Fruit fly (Drosophila melanogaster) whole organism, prepupa: ENCODE measurements around the gene CG42711.

Source experiments
- CG10631 ChIP-seq: fragments of 200-800 bp; sonication (Bioruptor generic); optimal IDR thresholded peaks from 2 replicates; lab custom pipeline; 2016; ENCODE audit warnings: missing biosample characterization, missing genetic modification characterization
- CG15336 ChIP-seq: fragments of 200-800 bp; sonication (Bioruptor generic); IDR thresholded peaks from 2 replicates; pipeline ENCODE4 v1.3.6; 2022; ENCODE audit warnings: missing biosample characterization, missing genetic modification characterization
- CG1621 ChIP-seq: fragments of 200-800 bp; sonication (Bioruptor generic); optimal IDR thresholded peaks from 3 replicates; lab custom pipeline; 2018; ENCODE audit warnings: missing biosample characterization, mild to moderate bottlenecking, missing genetic modification characterization
- CG16779 ChIP-seq: fragments of 200-800 bp; sonication (Bioruptor generic); optimal IDR thresholded peaks from 3 replicates; lab custom pipeline; 2017; ENCODE audit warnings: missing biosample characterization, mild to moderate bottlenecking, missing genetic modification characterization
- CG31627 ChIP-seq: fragments of 200-800 bp; sonication (Bioruptor generic); optimal IDR thresholded peaks from 3 replicates; lab custom pipeline; 2016; ENCODE audit warnings: missing biosample characterization, missing genetic modification characterization
- CG3919 ChIP-seq: fragments of 200-800 bp; sonication (Bioruptor generic); optimal IDR thresholded peaks from 3 replicates; lab custom pipeline; 2016; ENCODE audit warnings: missing biosample characterization, missing genetic modification characterization
- CG4318 ChIP-seq: fragments of 200-800 bp; sonication (Bioruptor generic); optimal IDR thresholded peaks from 3 replicates; lab custom pipeline; 2017; ENCODE audit warnings: missing biosample characterization, mild to moderate bottlenecking, missing genetic modification characterization
- CG6163 ChIP-seq: fragments of 200-800 bp; sonication (Bioruptor generic); IDR thresholded peaks from 3 replicates; pipeline ENCODE4 v1.3.6; 2022; ENCODE audit warnings: missing biosample characterization, missing genetic modification characterization
- CG6792 ChIP-seq: fragments of 200-800 bp; sonication (Bioruptor generic); optimal IDR thresholded peaks from 3 replicates; lab custom pipeline; 2016; ENCODE audit warnings: missing biosample characterization, missing genetic modification characterization
- CG6808 ChIP-seq: fragments of 200-800 bp; sonication (Bioruptor generic); optimal IDR thresholded peaks from 3 replicates; lab custom pipeline; 2017; ENCODE audit warnings: missing biosample characterization, missing genetic modification characterization, mild to moderate bottlenecking, moderate library complexity, missing genetic modification reagents
- CG6854 ChIP-seq: fragments of 200-800 bp; sonication (Bioruptor generic); optimal IDR thresholded peaks from 2 replicates; lab custom pipeline; 2017; ENCODE audit warnings: missing biosample characterization, mild to moderate bottlenecking, missing genetic modification characterization
- CG7368 ChIP-seq: fragments of 200-800 bp; sonication (Bioruptor generic); optimal IDR thresholded peaks from 3 replicates; lab custom pipeline; 2016; ENCODE audit warnings: missing biosample characterization, missing genetic modification characterization
- CG8319 ChIP-seq: fragments of 200-800 bp; sonication (Bioruptor generic); optimal IDR thresholded peaks from 3 replicates; lab custom pipeline; 2016; ENCODE audit warnings: missing biosample characterization, missing genetic modification characterization
- CG9139 ChIP-seq: fragments of 200-800 bp; sonication (Bioruptor generic); optimal IDR thresholded peaks from 3 replicates; lab custom pipeline; 2017; ENCODE audit warnings: missing biosample characterization, mild to moderate bottlenecking, missing genetic modification characterization
- Eip75B ChIP-seq: fragments of 200-800 bp; sonication (Bioruptor generic); optimal IDR thresholded peaks from 3 replicates; lab custom pipeline; 2016; ENCODE audit warnings: missing biosample characterization, missing genetic modification characterization
- Eip78C ChIP-seq: fragments of 200-800 bp; sonication (Bioruptor generic); peaks from one replicate; lab custom pipeline; 2016; ENCODE audit warnings: missing biosample characterization, missing genetic modification characterization
- Eip93F ChIP-seq: fragments of 200-800 bp; sonication (Bioruptor generic); optimal IDR thresholded peaks from 2 replicates; lab custom pipeline; 2016; ENCODE audit warnings: missing biosample characterization, mild to moderate bottlenecking, missing genetic modification characterization
- Ets21C ChIP-seq: fragments of 200-800 bp; sonication (Bioruptor generic); optimal IDR thresholded peaks from 3 replicates; lab custom pipeline; 2016; ENCODE audit warnings: missing biosample characterization, missing genetic modification characterization
- Ets96B ChIP-seq: fragments of 200-800 bp; optimal IDR thresholded peaks from 2 replicates; lab custom pipeline; 2019; ENCODE audit warnings: missing biosample characterization, mild to moderate bottlenecking, missing genetic modification characterization, moderate library complexity
- Gug ChIP-seq: fragments of 200-800 bp; sonication (Bioruptor generic); IDR thresholded peaks from 2 replicates; pipeline ENCODE4 v1.3.6; 2022; ENCODE audit warnings: missing biosample characterization, missing genetic modification characterization
- Hr38 ChIP-seq: sonication (Bioruptor generic); optimal IDR thresholded peaks from 2 replicates; lab custom pipeline; 2016; ENCODE audit warnings: missing biosample characterization, missing genetic modification characterization
- Lpt ChIP-seq: fragments of 200-800 bp; sonication (Bioruptor generic); optimal IDR thresholded peaks from 3 replicates; lab custom pipeline; 2016; ENCODE audit warnings: missing biosample characterization, missing genetic modification characterization
- Met ChIP-seq: fragments of 200-800 bp; sonication (Bioruptor generic); optimal IDR thresholded peaks from 3 replicates; lab custom pipeline; 2016; ENCODE audit warnings: missing biosample characterization, missing genetic modification characterization
- OdsH ChIP-seq: fragments of 200-800 bp; sonication (Bioruptor generic); optimal IDR thresholded peaks from 3 replicates; lab custom pipeline; 2016; ENCODE audit warnings: missing biosample characterization, missing genetic modification characterization
- Sox102F ChIP-seq: fragments of 200-800 bp; sonication (Bioruptor generic); optimal IDR thresholded peaks from 2 replicates; lab custom pipeline; 2016; ENCODE audit warnings: missing biosample characterization, mild to moderate bottlenecking, missing genetic modification characterization
- Sox14 ChIP-seq: fragments of 200-800 bp; sonication (Bioruptor generic); optimal IDR thresholded peaks from 3 replicates; lab custom pipeline; 2016; ENCODE audit warnings: missing biosample characterization, missing genetic modification characterization
- Sox15 ChIP-seq: fragments of 200-800 bp; sonication (Bioruptor generic); optimal IDR thresholded peaks from 3 replicates; lab custom pipeline; 2016; ENCODE audit warnings: missing biosample characterization, missing genetic modification characterization
- achi ChIP-seq: fragments of 200-800 bp; sonication (Bioruptor generic); optimal IDR thresholded peaks from 3 replicates; lab custom pipeline; 2016; ENCODE audit warnings: missing biosample characterization, missing genetic modification characterization
- cyc ChIP-seq: fragments of 200-800 bp; sonication (Bioruptor generic); optimal IDR thresholded peaks from 3 replicates; lab custom pipeline; 2016; ENCODE audit warnings: missing biosample characterization, missing genetic modification characterization
- dac ChIP-seq: fragments of 200-800 bp; sonication (Bioruptor generic); optimal IDR thresholded peaks from 2 replicates; lab custom pipeline; 2017; ENCODE audit warnings: missing biosample characterization, mild to moderate bottlenecking, missing genetic modification characterization
- eg ChIP-seq: fragments of 200-800 bp; sonication (Bioruptor generic); IDR thresholded peaks from 3 replicates; pipeline ENCODE4 v1.3.6; 2022; ENCODE audit warnings: missing biosample characterization, missing genetic modification characterization
- esn ChIP-seq: fragments of 200-800 bp; sonication (Bioruptor generic); optimal IDR thresholded peaks from 2 replicates; lab custom pipeline; 2016; ENCODE audit warnings: missing biosample characterization, mild to moderate bottlenecking, missing genetic modification characterization, moderate library complexity
- fd59A ChIP-seq: fragments of 200-800 bp; sonication (Bioruptor generic); optimal IDR thresholded peaks from 2 replicates; lab custom pipeline; 2017; ENCODE audit warnings: missing biosample characterization, mild to moderate bottlenecking, missing genetic modification characterization, missing genetic modification reagents
- fd85E ChIP-seq: fragments of 200-800 bp; sonication (Bioruptor generic); optimal IDR thresholded peaks from 3 replicates; lab custom pipeline; 2016; ENCODE audit warnings: missing biosample characterization, missing genetic modification characterization
- fkh ChIP-seq: fragments of 200-800 bp; sonication (Bioruptor generic); optimal IDR thresholded peaks from 3 replicates; lab custom pipeline; 2017; ENCODE audit warnings: missing biosample characterization, mild to moderate bottlenecking, missing genetic modification characterization, moderate library complexity
- lz ChIP-seq: fragments of 200-800 bp; sonication (Bioruptor generic); optimal IDR thresholded peaks from 3 replicates; lab custom pipeline; 2016; ENCODE audit warnings: missing biosample characterization, missing genetic modification characterization
- net ChIP-seq: fragments of 200-800 bp; sonication (Bioruptor generic); optimal IDR thresholded peaks from 3 replicates; lab custom pipeline; 2016; ENCODE audit warnings: missing biosample characterization, missing genetic modification characterization
- spab ChIP-seq: fragments of 200-800 bp; sonication (Bioruptor generic); optimal IDR thresholded peaks from 2 replicates; lab custom pipeline; 2017; ENCODE audit warnings: missing biosample characterization, mild to moderate bottlenecking, missing genetic modification characterization, missing genetic modification reagents
- ss ChIP-seq, 2 experiments: fragments of 200-800 bp; sonication (Bioruptor generic); optimal IDR thresholded peaks; 2 replicates in 1 of 2; 3 replicates in 1 of 2; lab custom pipeline; 2017 to 2018; ENCODE audit warnings: mild to moderate bottlenecking in 2 of 2, missing biosample characterization in 2 of 2, missing genetic modification characterization in 2 of 2, moderate library complexity in 1 of 2
- svp ChIP-seq: fragments of 200-800 bp; sonication (Bioruptor generic); peaks from one replicate; lab custom pipeline; 2016; ENCODE audit warnings: missing biosample characterization, missing genetic modification characterization
- topi ChIP-seq: fragments of 200-800 bp; sonication (Bioruptor generic); optimal IDR thresholded peaks from 3 replicates; lab custom pipeline; 2016; ENCODE audit warnings: missing biosample characterization, missing genetic modification characterization
- vri ChIP-seq: fragments of 200-800 bp; sonication (Bioruptor generic); optimal IDR thresholded peaks from 3 replicates; lab custom pipeline; 2016; ENCODE audit warnings: missing biosample characterization, mild to moderate bottlenecking, missing genetic modification characterization

Gene CG42711

DNA sequence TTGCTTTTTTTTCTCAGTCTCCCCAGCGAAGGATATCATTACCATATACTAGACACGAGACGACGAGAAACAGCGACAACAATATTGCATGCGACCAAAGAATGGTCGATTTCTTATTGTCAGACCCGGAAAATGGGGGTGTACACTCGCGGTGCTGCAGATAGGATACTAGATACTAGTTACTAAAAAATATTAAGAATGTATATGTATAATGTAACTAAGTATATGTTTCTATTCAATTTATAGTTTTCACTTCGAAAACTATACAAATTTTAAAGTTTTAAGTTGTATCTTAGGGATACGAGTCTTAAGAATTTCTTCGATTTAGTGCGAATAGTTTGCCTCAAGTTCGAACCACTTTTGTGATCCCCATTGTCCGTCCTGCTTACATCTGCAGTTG lies 37.7 kb downstream of the CG42711 start (continued):
- TF ChIP-seq Met (GFP tag; lab: Kevin White, UChicago) (no peak), topi (GFP tag; lab: Kevin White, UChicago) (no peak), Eip75B (no peak), Ets21C (GFP tag; lab: Kevin White, UChicago) (no peak), Sox14 (GFP tag; lab: Kevin White, UChicago) (peak; percentile 22), CG1621 (no peak), Sox102F (GFP tag; lab: Kevin White, UChicago) (no peak), dac (no peak), fkh (GFP tag; lab: Kevin White, UChicago) (no peak), CG7368 (peak; percentile 35), eg (GFP tag; lab: Robert Waterston, UW) (peak; percentile 59; the same call in 2 of the 3 replicates), CG4318 (GFP tag; lab: Kevin White, UChicago) (no peak), achi (GFP tag; lab: Kevin White, UChicago) (no peak), CG9139 (no peak), CG3919 (GFP tag; lab: Kevin White, UChicago) (no peak), spab (GFP tag; lab: Kevin White, UChicago) (no peak), lz (GFP tag; lab: Kevin White, UChicago) (peak; percentile 33), OdsH (no peak), Hr38 (GFP tag; lab: Kevin White, UChicago) (no peak), Gug (no peak), vri (GFP tag; lab: Kevin White, UChicago) (no peak), CG6163 (peak; percentile 43; the same call in 1 of the 3 replicates), CG6808 (no peak), fd85E (no peak), CG31627 (no peak), ss (GFP tag; optimal IDR thresholded peaks at IDR 0.05; lab: Kevin White, UChicago) (peak in 1 of 2 experiments; percentile 71), Ets96B (peak; percentile 70), CG16779 (peak; percentile 38), CG6792 (GFP tag; lab: Kevin White, UChicago) (peak; percentile 53), net (GFP tag; lab: Kevin White, UChicago) (no peak), Eip78C (GFP tag; lab: Kevin White, UChicago) (peak; percentile 86), esn (GFP tag; lab: Kevin White, UChicago) (peak; percentile 43), CG8319 (no peak), CG15336 (GFP tag; lab: Robert Waterston, UW) (peak; percentile 56), cyc (GFP tag; lab: Kevin White, UChicago) (no peak), fd59A (GFP tag; lab: Kevin White, UChicago) (peak; percentile 43), Lpt (peak; percentile 20), Eip93F (GFP tag; lab: Kevin White, UChicago) (no peak), CG6854 (GFP tag; lab: Kevin White, UChicago) (no peak)

DNA sequence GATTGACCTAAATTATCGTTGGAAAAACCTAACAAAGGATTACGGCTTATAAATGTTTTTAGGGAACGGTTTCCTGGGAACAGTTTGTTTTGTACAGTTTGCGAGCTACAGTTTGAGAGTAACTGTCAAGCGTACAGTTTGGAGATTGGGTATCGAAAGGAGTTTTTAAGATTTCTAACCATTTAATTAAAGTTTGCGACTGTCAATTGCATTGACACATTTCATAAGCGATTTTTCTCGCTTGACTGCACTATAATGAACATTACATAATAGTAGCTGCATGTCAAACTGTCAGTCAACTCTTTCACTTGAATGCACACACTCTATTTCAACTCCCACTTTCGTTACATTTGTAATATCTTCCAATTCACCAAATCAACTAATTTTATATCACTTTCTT lies 38.3 kb downstream of the CG42711 start:
- TF ChIP-seq svp (GFP tag; lab: Kevin White, UChicago) (no peak), achi (GFP tag; lab: Kevin White, UChicago) (no peak), CG10631 (GFP tag; lab: Kevin White, UChicago) (no peak), Met (GFP tag; lab: Kevin White, UChicago) (no peak), CG31627 (no peak), esn (GFP tag; lab: Kevin White, UChicago) (no peak), Sox15 (GFP tag; lab: Kevin White, UChicago) (no peak)
